Fruit fly (Drosophila melanogaster) whole organism, adult: ENCODE data around the gene cni.
A peak's percentile ranks its signal among the peaks of the same experiment; 100 is the strongest.

ENCODE experiments used
- CG12768 ChIP-seq: fragments of 200-800 bp; sonication (Bioruptor generic); optimal IDR thresholded peaks from 2 replicates; lab custom pipeline; 2017; ENCODE audit warnings: missing biosample characterization, missing genetic modification characterization, mild to moderate bottlenecking, moderate library complexity, missing genetic modification reagents
- toe ChIP-seq: fragments of 200-800 bp; sonication (Bioruptor generic); optimal IDR thresholded peaks from 2 replicates; lab custom pipeline; 2016; ENCODE audit warnings: missing biosample characterization, missing genetic modification characterization

DNA sequence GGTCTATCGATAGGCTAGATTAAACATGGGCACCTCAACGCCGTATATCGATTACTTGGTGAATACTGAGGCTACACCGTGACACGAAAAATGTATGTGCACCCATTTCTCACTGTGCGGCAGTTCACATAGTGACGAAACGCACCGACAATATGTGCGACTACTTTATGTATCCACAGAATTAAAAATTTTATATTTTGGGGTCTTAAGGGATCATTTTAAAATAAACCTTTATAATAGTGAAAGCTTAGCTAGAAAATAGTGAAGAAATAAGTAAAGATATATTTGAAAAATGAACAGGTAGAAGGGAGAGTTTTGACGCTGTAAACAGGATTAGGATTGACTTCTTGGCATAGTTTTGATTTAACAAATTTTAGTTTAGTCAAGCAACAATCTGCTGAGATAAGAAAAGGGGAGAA is 18.6 kb upstream of the cni start, which contains the start of gene mRpL4:
- peak; percentile 60 for TF ChIP-seq toe (GFP tag; lab: Kevin White, UChicago)
- TF ChIP-seq CG12768 (GFP tag; lab: Kevin White, UChicago): no peak
